Worm (Caenorhabditis elegans) whole organism, L3 larva: ENCODE measurements around the gene spe-44.

Experiments used
- egl-27 ChIP-seq: sonication (generic microtip); optimal IDR thresholded peaks from 4 replicates; lab custom pipeline; 2017; ENCODE audit warnings: missing biosample characterization, missing genetic modification reagents, missing genetic modification characterization
- elt-3 ChIP-seq, 3 experiments: fragments of 150-350 bp in 1 of 3; sonication (generic microtip) in 2 of 3; optimal IDR thresholded peaks; 2 replicates in 2 of 3; 4 replicates in 1 of 3; lab custom pipeline; 2014 to 2017; ENCODE audit warnings: missing biosample characterization in 3 of 3, missing genetic modification characterization in 3 of 3
- nhr-76 ChIP-seq: fragments of 150-350 bp; sonication (generic microtip); optimal IDR thresholded peaks from 5 replicates; lab custom pipeline; 2014; ENCODE audit warnings: missing biosample characterization, missing genetic modification characterization

- TF ChIP-seq elt-3 (tag; optimal IDR thresholded peaks at IDR 0.05; lab: Kevin White, UChicago): no peak
- no peak for TF ChIP-seq egl-27
- TF ChIP-seq nhr-76 (tag; lab: Kevin White, UChicago): no peak
Observed at ce11 chrIV:12468359-12468758, 14.3 kb upstream of the spe-44 start, which contains the start of gene igdb-2.
